Fruit fly (Drosophila melanogaster) whole organism, embryonic: ENCODE measurements around the gene Gmap.

ENCODE experiments used
- Asciz ChIP-seq: fragments of 200-800 bp; sonication (Bioruptor generic); optimal IDR thresholded peaks from 2 replicates; lab custom pipeline; 2017; ENCODE audit warnings: missing biosample characterization, mild to moderate bottlenecking, missing genetic modification characterization, missing genetic modification reagents
- Atf3 ChIP-seq: fragments of 200-800 bp; sonication (Bioruptor generic); optimal IDR thresholded peaks from 3 replicates; lab custom pipeline; 2016; ENCODE audit warnings: missing biosample characterization, missing genetic modification characterization
- BEAF-32 ChIP-seq: fragments of 200-800 bp; sonication (Bioruptor generic); optimal IDR thresholded peaks from 3 replicates; lab custom pipeline; 2017; ENCODE audit warnings: missing biosample characterization, missing genetic modification characterization, mild to moderate bottlenecking, moderate library complexity, missing genetic modification reagents
- CG12219 ChIP-seq: fragments of 200-800 bp; sonication (Bioruptor generic); optimal IDR thresholded peaks from 3 replicates; lab custom pipeline; 2018; ENCODE audit warnings: missing biosample characterization, mild to moderate bottlenecking, missing genetic modification characterization
- CG12299 ChIP-seq: fragments of 200-800 bp; sonication (Bioruptor generic); optimal IDR thresholded peaks from 2 replicates; lab custom pipeline; 2018; ENCODE audit warnings: missing biosample characterization, mild to moderate bottlenecking, missing genetic modification characterization
- CG13296 ChIP-seq: fragments of 200-800 bp; sonication (Bioruptor generic); optimal IDR thresholded peaks from 3 replicates; lab custom pipeline; 2018; ENCODE audit warnings: missing biosample characterization, mild to moderate bottlenecking, missing genetic modification characterization
- CG13894 ChIP-seq: fragments of 200-800 bp; sonication (Bioruptor generic); optimal IDR thresholded peaks from 3 replicates; lab custom pipeline; 2018; ENCODE audit warnings: missing biosample characterization, mild to moderate bottlenecking, missing genetic modification characterization, moderate library complexity
- CG14014 ChIP-seq: fragments of 200-800 bp; sonication (Bioruptor generic); IDR thresholded peaks from 2 replicates; pipeline ENCODE4 v1.3.6; 2022; ENCODE audit warnings: missing biosample characterization, missing genetic modification characterization
- CG15073 ChIP-seq: fragments of 200-800 bp; sonication (Bioruptor generic); optimal IDR thresholded peaks from 2 replicates; lab custom pipeline; 2016; ENCODE audit warnings: missing biosample characterization, missing genetic modification characterization
- CG18764 ChIP-seq: fragments of 200-800 bp; sonication (Bioruptor generic); optimal IDR thresholded peaks from 3 replicates; lab custom pipeline; 2016; ENCODE audit warnings: missing biosample characterization, missing genetic modification characterization
- CG2199 ChIP-seq: fragments of 200-800 bp; sonication (Bioruptor generic); IDR thresholded peaks from 3 replicates; pipeline ENCODE4 v1.3.6; 2022; ENCODE audit warnings: missing biosample characterization, missing genetic modification characterization
- CG2202 ChIP-seq: fragments of 200-800 bp; sonication (Bioruptor generic); optimal IDR thresholded peaks from 2 replicates; lab custom pipeline; 2018; ENCODE audit warnings: missing biosample characterization, mild to moderate bottlenecking, missing genetic modification characterization
- CG30431 ChIP-seq: fragments of 200-800 bp; sonication (Bioruptor generic); optimal IDR thresholded peaks from 2 replicates; lab custom pipeline; 2017; ENCODE audit warnings: missing biosample characterization, missing genetic modification characterization
- CG33213 ChIP-seq: fragments of 200-800 bp; sonication (Bioruptor generic); optimal IDR thresholded peaks from 3 replicates; lab custom pipeline; 2016; ENCODE audit warnings: missing biosample characterization, missing genetic modification characterization
- CG3407 ChIP-seq: fragments of 200-800 bp; sonication (Bioruptor generic); optimal IDR thresholded peaks from 2 replicates; lab custom pipeline; 2018; ENCODE audit warnings: missing biosample characterization, mild to moderate bottlenecking, missing genetic modification characterization
- CG4328 ChIP-seq: fragments of 200-800 bp; sonication (Bioruptor generic); optimal IDR thresholded peaks from 3 replicates; lab custom pipeline; 2017; ENCODE audit warnings: missing biosample characterization, missing genetic modification reagents, missing genetic modification characterization
- CG4424 ChIP-seq: fragments of 200-800 bp; sonication (Bioruptor generic); optimal IDR thresholded peaks from 3 replicates; lab custom pipeline; 2016; ENCODE audit warnings: missing biosample characterization, missing genetic modification characterization
- CG6254 ChIP-seq: fragments of 200-800 bp; sonication (Bioruptor generic); optimal IDR thresholded peaks from 3 replicates; lab custom pipeline; 2017; ENCODE audit warnings: mild to moderate bottlenecking, missing biosample characterization, missing genetic modification reagents, missing genetic modification characterization
- CG6683 ChIP-seq: fragments of 200-800 bp; sonication (Bioruptor generic); optimal IDR thresholded peaks from 2 replicates; lab custom pipeline; 2017; ENCODE audit warnings: missing biosample characterization, mild to moderate bottlenecking, missing genetic modification characterization, missing genetic modification reagents
- CrebB ChIP-seq: fragments of 200-800 bp; sonication (Bioruptor generic); optimal IDR thresholded peaks from 3 replicates; lab custom pipeline; 2018; ENCODE audit warnings: missing biosample characterization, mild to moderate bottlenecking, missing genetic modification characterization
- Dek ChIP-seq: fragments of 200-800 bp; sonication (Bioruptor generic); optimal IDR thresholded peaks from 3 replicates; lab custom pipeline; 2019; ENCODE audit warnings: missing biosample characterization, mild to moderate bottlenecking, missing genetic modification characterization, moderate library complexity
- Dip2 ChIP-seq: fragments of 200-800 bp; sonication (Bioruptor generic); IDR thresholded peaks from 2 replicates; pipeline ENCODE4 v1.3.6; 2022; ENCODE audit warnings: missing biosample characterization, missing genetic modification characterization
- Fer2 ChIP-seq: fragments of 200-800 bp; sonication (Bioruptor generic); optimal IDR thresholded peaks from 2 replicates; lab custom pipeline; 2018; ENCODE audit warnings: missing biosample characterization, mild to moderate bottlenecking, missing genetic modification characterization, moderate library complexity
- HLHmδ ChIP-seq: fragments of 200-800 bp; sonication (Bioruptor generic); optimal IDR thresholded peaks from 2 replicates; lab custom pipeline; 2018; ENCODE audit warnings: missing biosample characterization, mild to moderate bottlenecking, missing genetic modification characterization, moderate library complexity
- Hsf ChIP-seq: fragments of 200-800 bp; sonication (Bioruptor generic); optimal IDR thresholded peaks from 3 replicates; lab custom pipeline; 2016; ENCODE audit warnings: missing biosample characterization, missing genetic modification characterization
- Mad ChIP-seq: fragments of 200-800 bp; sonication (Bioruptor generic); optimal IDR thresholded peaks from 2 replicates; lab custom pipeline; 2016; ENCODE audit warnings: missing biosample characterization, missing genetic modification characterization
- ato ChIP-seq: fragments of 200-800 bp; sonication (Bioruptor generic); IDR thresholded peaks from 2 replicates; pipeline ENCODE4 v1.3.6; 2022; ENCODE audit warnings: missing biosample characterization, missing genetic modification characterization; ENCODE audit not compliant: partially characterized antibody
- az2 ChIP-seq: fragments of 200-800 bp; sonication (Bioruptor generic); optimal IDR thresholded peaks from 3 replicates; lab custom pipeline; 2016; ENCODE audit warnings: missing biosample characterization, missing genetic modification characterization
- bab2 ChIP-seq: fragments of 200-800 bp; sonication (Bioruptor generic); optimal IDR thresholded peaks from 2 replicates; lab custom pipeline; 2016; ENCODE audit warnings: missing biosample characterization, missing genetic modification characterization
- caup ChIP-seq: fragments of 200-800 bp; sonication (Bioruptor generic); optimal IDR thresholded peaks from 3 replicates; lab custom pipeline; 2017; ENCODE audit warnings: missing biosample characterization, mild to moderate bottlenecking, missing genetic modification characterization, moderate library complexity; ENCODE audit not compliant: severe bottlenecking
- chif ChIP-seq, 2 experiments: fragments of 200-800 bp; sonication (Bioruptor generic); optimal IDR thresholded peaks; 3 replicates each; lab custom pipeline; 2016; ENCODE audit warnings: missing biosample characterization in 2 of 2, missing genetic modification characterization in 2 of 2
- crc ChIP-seq: fragments of 200-800 bp; sonication (Bioruptor generic); optimal IDR thresholded peaks from 2 replicates; lab custom pipeline; 2016; ENCODE audit warnings: missing biosample characterization, missing genetic modification characterization
- grn ChIP-seq: fragments of 200-800 bp; sonication (Bioruptor generic); optimal IDR thresholded peaks from 3 replicates; lab custom pipeline; 2017; ENCODE audit warnings: missing biosample characterization, missing genetic modification characterization
- ham ChIP-seq: fragments of 200-800 bp; sonication (Bioruptor generic); IDR thresholded peaks from 2 replicates; pipeline ENCODE4 v1.3.6; 2022; ENCODE audit warnings: missing biosample characterization, missing genetic modification characterization
- kni ChIP-seq: fragments of 200-800 bp; sonication (Bioruptor generic); optimal IDR thresholded peaks from 3 replicates; lab custom pipeline; 2017; ENCODE audit warnings: mild to moderate bottlenecking, missing biosample characterization, missing genetic modification reagents, missing genetic modification characterization
- knrl ChIP-seq: fragments of 200-800 bp; sonication (Bioruptor generic); IDR thresholded peaks from 3 replicates; pipeline ENCODE4 v1.3.6; 2022; ENCODE audit warnings: missing biosample characterization, missing genetic modification characterization; ENCODE audit not compliant: partially characterized antibody
- lmd ChIP-seq: fragments of 200-800 bp; sonication (Bioruptor generic); IDR thresholded peaks from 2 replicates; pipeline ENCODE4 v1.3.6; 2022; ENCODE audit warnings: missing biosample characterization, missing genetic modification characterization
- nom ChIP-seq: fragments of 200-800 bp; sonication (Bioruptor generic); optimal IDR thresholded peaks from 2 replicates; lab custom pipeline; 2017; ENCODE audit warnings: missing biosample characterization, missing genetic modification characterization, mild to moderate bottlenecking, moderate library complexity, missing genetic modification reagents
- otp ChIP-seq: fragments of 200-800 bp; sonication (Bioruptor generic); IDR thresholded peaks from 3 replicates; pipeline ENCODE4, ENCODE4 v1.3.6; 2022; ENCODE audit warnings: missing biosample characterization, missing genetic modification characterization
- pfk ChIP-seq: fragments of 200-800 bp; sonication (Bioruptor generic); optimal IDR thresholded peaks from 2 replicates; lab custom pipeline; 2018; ENCODE audit warnings: missing biosample characterization, mild to moderate bottlenecking, missing genetic modification characterization, moderate library complexity
- pnt ChIP-seq: fragments of 200-800 bp; sonication (Bioruptor generic); optimal IDR thresholded peaks from 3 replicates; lab custom pipeline; 2016; ENCODE audit warnings: missing biosample characterization, missing genetic modification characterization
- prd ChIP-seq, 3 experiments: fragments of >200 bp in 2 of 3; fragments of 200-800 bp in 1 of 3; sonication (Bioruptor generic) in 1 of 3; optimal IDR thresholded peaks in 2 of 3; IDR thresholded peaks in 1 of 3; 2 replicates in 2 of 3; 3 replicates in 1 of 3; pipeline versions ENCODE4 v1.3.6 to Lab custom; 2017 to 2022; ENCODE audit warnings: missing biosample characterization in 1 of 3, missing genetic modification characterization in 1 of 3
- pros ChIP-seq: fragments of 200-800 bp; sonication (Bioruptor generic); optimal IDR thresholded peaks from 3 replicates; lab custom pipeline; 2019; ENCODE audit warnings: missing biosample characterization, mild to moderate bottlenecking, missing genetic modification characterization, moderate library complexity
- pzg ChIP-seq: fragments of 200-800 bp; sonication (Bioruptor generic); optimal IDR thresholded peaks from 3 replicates; lab custom pipeline; 2018; ENCODE audit warnings: missing biosample characterization, mild to moderate bottlenecking, missing genetic modification characterization, moderate library complexity
- rib ChIP-seq: fragments of 200-800 bp; sonication (Bioruptor generic); IDR thresholded peaks from 2 replicates; pipeline ENCODE4 v1.3.6; 2022; ENCODE audit warnings: missing biosample characterization, missing genetic modification characterization
- sens-2 ChIP-seq: fragments of 200-800 bp; sonication (Bioruptor generic); IDR thresholded peaks from 2 replicates; pipeline ENCODE4 v1.3.6; 2022; ENCODE audit warnings: missing biosample characterization, missing genetic modification characterization
- seq ChIP-seq: fragments of 200-800 bp; sonication (Bioruptor generic); IDR thresholded peaks from 2 replicates; pipeline ENCODE4 v1.3.6; 2022; ENCODE audit warnings: missing biosample characterization, missing genetic modification characterization
- slp2 ChIP-seq: fragments of 200-800 bp; sonication (Bioruptor generic); optimal IDR thresholded peaks from 2 replicates; lab custom pipeline; 2016; ENCODE audit warnings: missing biosample characterization, missing genetic modification characterization
- sna ChIP-seq: fragments of 200-800 bp; sonication (Bioruptor generic); IDR thresholded peaks from 2 replicates; pipeline ENCODE4 v1.3.6; 2022; ENCODE audit warnings: missing biosample characterization, missing genetic modification characterization; ENCODE audit not compliant: partially characterized antibody
- tio ChIP-seq: fragments of 200-800 bp; sonication (Bioruptor generic); optimal IDR thresholded peaks from 2 replicates; lab custom pipeline; 2017; ENCODE audit warnings: missing biosample characterization, missing genetic modification characterization, inconsistent platforms
- zfh2 ChIP-seq: fragments of 200-800 bp; sonication (Bioruptor generic); optimal IDR thresholded peaks from 2 replicates; lab custom pipeline; 2016; ENCODE audit warnings: missing biosample characterization, missing genetic modification characterization

The Gmap gene

dm6 chrX:15453121-15453520 is 33.6 kb upstream of the Gmap start, which contains the start of gene CG11655 (continued):
- TF ChIP-seq CG6683 (GFP tag; lab: Kevin White, UChicago) (no peak), pzg (no peak), az2 (peak; percentile 25), CG2202 (tag; lab: Kevin White, UChicago) (no peak), Asciz (GFP tag; lab: Kevin White, UChicago) (no peak), CrebB (no peak), HLHmδ (GFP tag; lab: Kevin White, UChicago) (no peak), CG12219 (GFP tag; lab: Kevin White, UChicago) (no peak), BEAF-32 (GFP tag; lab: Kevin White, UChicago) (no peak), knrl (GFP tag; lab: Robert Waterston, UW) (no peak), caup (GFP tag; lab: Kevin White, UChicago) (no peak), CG2199 (GFP tag; lab: Robert Waterston, UW) (no peak), zfh2 (GFP tag; lab: Kevin White, UChicago) (peak; percentile 5), CG18764 (GFP tag; lab: Kevin White, UChicago) (no peak), ato (GFP tag; lab: Robert Waterston, UW) (no peak), kni (GFP tag; lab: Kevin White, UChicago) (no peak), tio (GFP tag; lab: Kevin White, UChicago) (no peak), CG30431 (GFP tag; lab: Kevin White, UChicago) (no peak), seq (GFP tag; lab: Robert Waterston, UW) (no peak), rib (GFP tag; lab: Robert Waterston, UW) (no peak), sna (GFP tag; lab: Robert Waterston, UW) (no peak), bab2 (GFP tag; lab: Kevin White, UChicago) (no peak), CG4328 (GFP tag; lab: Kevin White, UChicago) (no peak), CG15073 (GFP tag; lab: Kevin White, UChicago) (no peak), lmd (GFP tag; lab: Robert Waterston, UW) (no peak; the same call in 1 of the 2 replicates), CG6254 (GFP tag; lab: Kevin White, UChicago) (no peak), Atf3 (GFP tag; lab: Kevin White, UChicago) (no peak), Fer2 (tag; lab: Kevin White, UChicago) (no peak), CG13296 (no peak), pros (GFP tag; lab: Kevin White, UChicago) (no peak), CG12299 (no peak), CG13894 (tag; lab: Kevin White, UChicago) (no peak), chif (GFP tag; optimal IDR thresholded peaks at IDR 0.05; lab: Kevin White, UChicago) (no peak), Dek (no peak), CG4424 (GFP tag; lab: Kevin White, UChicago) (peak; percentile 41), Mad (GFP tag; lab: Kevin White, UChicago) (no peak), ham (GFP tag; lab: Robert Waterston, UW) (no peak), crc (GFP tag; lab: Kevin White, UChicago) (no peak), Dip2 (no peak), sens-2 (no peak), Hsf (GFP tag; lab: Kevin White, UChicago) (no peak), CG3407 (GFP tag; lab: Kevin White, UChicago) (no peak), pfk (GFP tag; lab: Kevin White, UChicago) (no peak), prd (optimal IDR thresholded peaks at IDR 0.05; lab: Kevin White, UChicago) (no peak), prd (GFP tag; IDR thresholded peaks at IDR 0.05; lab: Robert Waterston, UW) (peak; percentile 69; the same call in 2 of the 3 replicates), grn (GFP tag; lab: Kevin White, UChicago) (peak; percentile 54), CG33213 (GFP tag; lab: Kevin White, UChicago) (no peak), nom (GFP tag; lab: Kevin White, UChicago) (peak; percentile 45), CG14014 (GFP tag; lab: Robert Waterston, UW) (no peak), otp (GFP tag; lab: Robert Waterston, UW) (peak; percentile 75; the same call in 2 of the 3 replicates), slp2 (GFP tag; lab: Kevin White, UChicago) (no peak), pnt (GFP tag; lab: Kevin White, UChicago) (no peak)
